Fruit fly (Drosophila melanogaster) whole organism, embryonic: Measurements from ENCODE around the gene CG7556.
A peak's percentile ranks its signal among the peaks of the same experiment; 100 is the strongest.

Experiments used
- B-H2 ChIP-seq: fragments of 200-800 bp; sonication (Bioruptor generic); optimal IDR thresholded peaks from 2 replicates; lab custom pipeline; 2018; ENCODE audit warnings: missing biosample characterization, mild to moderate bottlenecking, missing genetic modification characterization
- BEAF-32 ChIP-seq: fragments of 200-800 bp; sonication (Bioruptor generic); optimal IDR thresholded peaks from 3 replicates; lab custom pipeline; 2017; ENCODE audit warnings: missing biosample characterization, missing genetic modification characterization, mild to moderate bottlenecking, moderate library complexity, missing genetic modification reagents
- CG10209 ChIP-seq: fragments of 200-800 bp; sonication (Bioruptor generic); optimal IDR thresholded peaks from 3 replicates; lab custom pipeline; 2017; ENCODE audit warnings: missing biosample characterization, mild to moderate bottlenecking, missing genetic modification characterization, missing genetic modification reagents
- CG10979 ChIP-seq: fragments of 200-800 bp; sonication (Bioruptor generic); optimal IDR thresholded peaks from 2 replicates; lab custom pipeline; 2018; ENCODE audit warnings: missing biosample characterization, mild to moderate bottlenecking, missing genetic modification characterization, moderate library complexity
- CG11093 ChIP-seq: fragments of 200-800 bp; sonication (Bioruptor generic); IDR thresholded peaks from 3 replicates; pipeline ENCODE4 v1.3.6; 2022; ENCODE audit warnings: missing biosample characterization, missing genetic modification characterization
- CG11247 ChIP-seq: fragments of 200-800 bp; sonication (Bioruptor generic); IDR thresholded peaks from 2 replicates; pipeline ENCODE4 v1.3.6; 2022; ENCODE audit warnings: missing biosample characterization, missing genetic modification characterization
- CG11398 ChIP-seq: fragments of 200-800 bp; sonication (Bioruptor generic); optimal IDR thresholded peaks from 2 replicates; lab custom pipeline; 2016; ENCODE audit warnings: missing biosample characterization, missing genetic modification characterization
- CG14050 ChIP-seq: fragments of 200-800 bp; sonication (Bioruptor generic); IDR thresholded peaks from 3 replicates; pipeline ENCODE4 v1.3.6; 2022; ENCODE audit warnings: missing biosample characterization, missing genetic modification characterization
- CG14965 ChIP-seq: fragments of 200-800 bp; sonication (Bioruptor generic); optimal IDR thresholded peaks from 2 replicates; lab custom pipeline; 2016; ENCODE audit warnings: missing biosample characterization, missing genetic modification characterization, borderline replicate concordance
- CG15269 ChIP-seq: fragments of 200-800 bp; sonication (Bioruptor generic); optimal IDR thresholded peaks from 2 replicates; lab custom pipeline; 2018; ENCODE audit warnings: missing biosample characterization, mild to moderate bottlenecking, missing genetic modification characterization, moderate library complexity
- CG1647 ChIP-seq: fragments of 200-800 bp; sonication (Bioruptor generic); optimal IDR thresholded peaks from 3 replicates; lab custom pipeline; 2016; ENCODE audit warnings: missing biosample characterization, missing genetic modification characterization
- CG17612 ChIP-seq: fragments of 200-800 bp; sonication (Bioruptor generic); IDR thresholded peaks from 2 replicates; pipeline ENCODE4 v1.3.6; 2022; ENCODE audit warnings: missing biosample characterization, missing genetic modification characterization
- CG1792 ChIP-seq: fragments of 200-800 bp; sonication (Bioruptor generic); optimal IDR thresholded peaks from 2 replicates; lab custom pipeline; 2016; ENCODE audit warnings: missing biosample characterization, missing genetic modification characterization
- CG18599 ChIP-seq: fragments of 200-800 bp; sonication (Bioruptor generic); optimal IDR thresholded peaks from 3 replicates; lab custom pipeline; 2017; ENCODE audit warnings: missing biosample characterization, missing genetic modification characterization, mild to moderate bottlenecking, moderate library complexity, missing genetic modification reagents
- CG2120 ChIP-seq: fragments of 200-800 bp; sonication (Bioruptor generic); optimal IDR thresholded peaks from 3 replicates; lab custom pipeline; 2016; ENCODE audit warnings: missing biosample characterization, missing genetic modification characterization
- CG2129 ChIP-seq: fragments of 200-800 bp; sonication (Bioruptor generic); IDR thresholded peaks from 2 replicates; pipeline ENCODE4 v1.3.6; 2022; ENCODE audit warnings: missing biosample characterization, missing genetic modification characterization; ENCODE audit not compliant: partially characterized antibody
- CG2199 ChIP-seq: fragments of 200-800 bp; sonication (Bioruptor generic); IDR thresholded peaks from 3 replicates; pipeline ENCODE4 v1.3.6; 2022; ENCODE audit warnings: missing biosample characterization, missing genetic modification characterization
- CG32767 ChIP-seq: fragments of 200-800 bp; sonication (Bioruptor generic); IDR thresholded peaks from 2 replicates; pipeline ENCODE4 v1.3.6; 2022; ENCODE audit warnings: missing biosample characterization, missing genetic modification characterization
- CG3726 ChIP-seq: fragments of 200-800 bp; sonication (Bioruptor generic); IDR thresholded peaks from 3 replicates; pipeline ENCODE4, ENCODE4 v1.3.6; 2022; ENCODE audit warnings: missing biosample characterization, missing genetic modification characterization
- CG4360 ChIP-seq: fragments of 200-800 bp; sonication (Bioruptor generic); IDR thresholded peaks from 2 replicates; pipeline ENCODE4 v1.3.6; 2022; ENCODE audit warnings: missing biosample characterization, missing genetic modification characterization
- CG5245 ChIP-seq: fragments of 200-800 bp; sonication (Bioruptor generic); optimal IDR thresholded peaks from 3 replicates; lab custom pipeline; 2016; ENCODE audit warnings: missing biosample characterization, missing genetic modification characterization
- CG8388 ChIP-seq: fragments of 200-800 bp; sonication (Bioruptor generic); optimal IDR thresholded peaks from 2 replicates; lab custom pipeline; 2019; ENCODE audit warnings: missing biosample characterization, mild to moderate bottlenecking, missing genetic modification characterization, moderate library complexity
- D19A ChIP-seq: fragments of 200-800 bp; optimal IDR thresholded peaks from 3 replicates; lab custom pipeline; 2019; ENCODE audit warnings: missing biosample characterization, mild to moderate bottlenecking, missing genetic modification characterization, moderate library complexity
- Deaf1 ChIP-seq: fragments of 200-800 bp; optimal IDR thresholded peaks from 3 replicates; lab custom pipeline; 2019; ENCODE audit warnings: missing biosample characterization, mild to moderate bottlenecking, missing genetic modification characterization, moderate library complexity
- Hand ChIP-seq: fragments of 200-800 bp; sonication (Bioruptor generic); optimal IDR thresholded peaks from 2 replicates; lab custom pipeline; 2017; ENCODE audit warnings: mild to moderate bottlenecking, missing biosample characterization, missing genetic modification reagents, missing genetic modification characterization
- Hey ChIP-seq: fragments of 200-800 bp; sonication (Bioruptor generic); optimal IDR thresholded peaks from 3 replicates; lab custom pipeline; 2018; ENCODE audit warnings: missing biosample characterization, mild to moderate bottlenecking, missing genetic modification characterization
- Hmr ChIP-seq: fragments of 200-800 bp; sonication (Bioruptor generic); optimal IDR thresholded peaks from 3 replicates; lab custom pipeline; 2017; ENCODE audit warnings: mild to moderate bottlenecking, missing biosample characterization, missing genetic modification reagents, missing genetic modification characterization
- Mrtf ChIP-seq: fragments of 200-800 bp; sonication (Bioruptor generic); IDR thresholded peaks from 3 replicates; pipeline ENCODE4 v1.3.6; 2022; ENCODE audit warnings: missing biosample characterization, missing genetic modification characterization
- Myb ChIP-seq: fragments of 200-800 bp; sonication (Bioruptor generic); optimal IDR thresholded peaks from 2 replicates; lab custom pipeline; 2016; ENCODE audit warnings: missing biosample characterization, missing genetic modification characterization
- NFAT ChIP-seq: fragments of 200-800 bp; sonication (Bioruptor generic); IDR thresholded peaks from 2 replicates; pipeline ENCODE4 v1.3.6; 2022; ENCODE audit warnings: missing biosample characterization, missing genetic modification characterization
- Oli ChIP-seq: fragments of 200-800 bp; sonication (Bioruptor generic); optimal IDR thresholded peaks from 2 replicates; lab custom pipeline; 2018; ENCODE audit warnings: missing biosample characterization, mild to moderate bottlenecking, missing genetic modification characterization, moderate library complexity
- Sin3A ChIP-seq: fragments of >200 bp; optimal IDR thresholded peaks from 2 replicates; lab custom pipeline; 2018
- Vsx1 ChIP-seq: fragments of 200-800 bp; sonication (Bioruptor generic); optimal IDR thresholded peaks from 2 replicates; lab custom pipeline; 2017; ENCODE audit warnings: missing biosample characterization, mild to moderate bottlenecking, missing genetic modification characterization, missing genetic modification reagents
- ab ChIP-seq: fragments of 200-800 bp; sonication (Bioruptor generic); optimal IDR thresholded peaks from 2 replicates; lab custom pipeline; 2016; ENCODE audit warnings: missing biosample characterization, missing genetic modification characterization
- abd-A ChIP-seq: fragments of 200-800 bp; sonication (Bioruptor generic); optimal IDR thresholded peaks from 3 replicates; lab custom pipeline; 2019; ENCODE audit warnings: missing biosample characterization, mild to moderate bottlenecking, missing genetic modification characterization, moderate library complexity
- btn ChIP-seq: fragments of 200-800 bp; sonication (Bioruptor generic); optimal IDR thresholded peaks from 2 replicates; lab custom pipeline; 2016; ENCODE audit warnings: missing biosample characterization, missing genetic modification characterization
- caup ChIP-seq: fragments of 200-800 bp; sonication (Bioruptor generic); optimal IDR thresholded peaks from 3 replicates; lab custom pipeline; 2017; ENCODE audit warnings: missing biosample characterization, mild to moderate bottlenecking, missing genetic modification characterization, moderate library complexity; ENCODE audit not compliant: severe bottlenecking
- dati ChIP-seq: fragments of 200-800 bp; sonication (Bioruptor generic); IDR thresholded peaks from 2 replicates; pipeline ENCODE4 v1.3.6; 2022; ENCODE audit warnings: missing biosample characterization, missing genetic modification characterization
- gem ChIP-seq: fragments of 200-800 bp; sonication (Bioruptor generic); optimal IDR thresholded peaks from 2 replicates; lab custom pipeline; 2019; ENCODE audit warnings: missing biosample characterization, mild to moderate bottlenecking, missing genetic modification characterization, moderate library complexity
- hbn ChIP-seq: fragments of 200-800 bp; sonication (Bioruptor generic); IDR thresholded peaks from 2 replicates; pipeline ENCODE4 v1.3.6; 2022; ENCODE audit warnings: missing biosample characterization, missing genetic modification characterization; ENCODE audit not compliant: partially characterized antibody
- her ChIP-seq: fragments of 200-800 bp; sonication (Bioruptor generic); optimal IDR thresholded peaks from 2 replicates; lab custom pipeline; 2016; ENCODE audit warnings: missing biosample characterization, missing genetic modification characterization
- lola ChIP-seq, 3 experiments: fragments of >200 bp in 2 of 3; fragments of 200-800 bp in 1 of 3; sonication (Bioruptor generic) in 1 of 3; optimal IDR thresholded peaks; 2 replicates each; lab custom pipeline; 2017 to 2019; ENCODE audit warnings: missing biosample characterization in 3 of 3, missing genetic modification characterization in 3 of 3, mild to moderate bottlenecking in 1 of 3, moderate library complexity in 1 of 3
- nerfin-1 ChIP-seq: fragments of 200-800 bp; sonication (Bioruptor generic); optimal IDR thresholded peaks from 3 replicates; lab custom pipeline; 2019; ENCODE audit warnings: missing biosample characterization, mild to moderate bottlenecking, missing genetic modification characterization, moderate library complexity
- prd ChIP-seq, 3 experiments: fragments of >200 bp in 2 of 3; fragments of 200-800 bp in 1 of 3; sonication (Bioruptor generic) in 1 of 3; optimal IDR thresholded peaks in 2 of 3; IDR thresholded peaks in 1 of 3; 2 replicates in 2 of 3; 3 replicates in 1 of 3; pipeline versions ENCODE4 v1.3.6 to Lab custom; 2017 to 2022; ENCODE audit warnings: missing biosample characterization in 1 of 3, missing genetic modification characterization in 1 of 3
- sob ChIP-seq: fragments of 200-800 bp; sonication (Bioruptor generic); IDR thresholded peaks from 2 replicates; pipeline ENCODE4 v1.3.6; 2022; ENCODE audit warnings: missing biosample characterization, missing genetic modification characterization
- tll ChIP-seq, 2 experiments: fragments of 200-800 bp in 1 of 2; fragments of >200 bp in 1 of 2; sonication (Bioruptor generic) in 1 of 2; optimal IDR thresholded peaks; 2 replicates each; lab custom pipeline; 2017 to 2019; ENCODE audit warnings: missing biosample characterization in 2 of 2, missing genetic modification characterization in 2 of 2, mild to moderate bottlenecking in 1 of 2, moderate library complexity in 1 of 2
- twi ChIP-seq: fragments of 200-800 bp; optimal IDR thresholded peaks from 2 replicates; lab custom pipeline; 2019; ENCODE audit warnings: missing biosample characterization, mild to moderate bottlenecking, missing genetic modification characterization, moderate library complexity
- vnd ChIP-seq: fragments of 200-800 bp; sonication (Bioruptor generic); IDR thresholded peaks from 3 replicates; pipeline ENCODE4 v1.3.6; 2022; ENCODE audit warnings: missing biosample characterization, missing genetic modification characterization; ENCODE audit not compliant: partially characterized antibody

CG7556 gene

dm6 chrX:19166152-19166935, 13.3 kb downstream of the CG7556 start (continued):
- no peak for TF ChIP-seq Hey
- TF ChIP-seq lola (GFP tag; optimal IDR thresholded peaks at IDR 0.05; lab: Kevin White, UChicago), result peak in 1 of 3 experiments; percentile 29
- no peak for TF ChIP-seq BEAF-32
- TF ChIP-seq abd-A, result no peak
- TF ChIP-seq CG2129 (GFP tag; lab: Robert Waterston, UW), result no peak
- no peak for TF ChIP-seq B-H2 (GFP tag; lab: Kevin White, UChicago)
- TF ChIP-seq Vsx1, result no peak
- peak; percentile 40; the same call in 1 of the 2 replicates for TF ChIP-seq sob (GFP tag; lab: Robert Waterston, UW)
- TF ChIP-seq ab (GFP tag; lab: Kevin White, UChicago), result no peak
- peak; percentile 68 for TF ChIP-seq CG15269 (tag; lab: Kevin White, UChicago)
- no peak for TF ChIP-seq NFAT (GFP tag; lab: Robert Waterston, UW)
- no peak for TF ChIP-seq CG11093 (GFP tag; lab: Robert Waterston, UW)
- TF ChIP-seq dati (GFP tag; lab: Robert Waterston, UW), result no peak
- peak; percentile 54 for TF ChIP-seq gem
- no peak for TF ChIP-seq CG1647
- no peak for TF ChIP-seq CG3726 (GFP tag; lab: Robert Waterston, UW)
- no peak for TF ChIP-seq hbn (GFP tag; lab: Robert Waterston, UW)
- TF ChIP-seq vnd, result no peak
- TF ChIP-seq her (GFP tag; lab: Kevin White, UChicago), result no peak
- TF ChIP-seq CG17612 (GFP tag; lab: Robert Waterston, UW), result no peak
- no peak for TF ChIP-seq Hand
- TF ChIP-seq CG32767 (GFP tag; lab: Robert Waterston, UW), result no peak
- peak; percentile 65 for TF ChIP-seq Oli (tag; lab: Kevin White, UChicago)
- TF ChIP-seq CG2199 (GFP tag; lab: Robert Waterston, UW), result no peak
- no peak for TF ChIP-seq Sin3A
- no peak for TF ChIP-seq Myb (GFP tag; lab: Kevin White, UChicago)
- no peak for TF ChIP-seq btn (GFP tag; lab: Kevin White, UChicago)
- TF ChIP-seq nerfin-1 (tag; lab: Kevin White, UChicago), result no peak
- TF ChIP-seq CG1792 (GFP tag; lab: Kevin White, UChicago), result no peak
- TF ChIP-seq caup (GFP tag; lab: Kevin White, UChicago), result no peak
- peak; percentile 45 for TF ChIP-seq CG18599 (GFP tag; lab: Kevin White, UChicago)
- TF ChIP-seq Deaf1 (tag; lab: Kevin White, UChicago), result no peak
- TF ChIP-seq tll (GFP tag; optimal IDR thresholded peaks at IDR 0.05; lab: Kevin White, UChicago), result no peak
- TF ChIP-seq CG10209 (GFP tag; lab: Kevin White, UChicago), result peak; percentile 58
- peak; percentile 4 for TF ChIP-seq CG10979
- TF ChIP-seq CG5245, result no peak
- peak; percentile 22 for TF ChIP-seq D19A (tag; lab: Kevin White, UChicago)
- TF ChIP-seq CG2120 (GFP tag; lab: Kevin White, UChicago), result peak; percentile 56
- no peak for TF ChIP-seq CG14965 (GFP tag; lab: Kevin White, UChicago)
- TF ChIP-seq Mrtf, result 0 out of 3 replicates have a peak, but pooled peaks have one; percentile 3
- no peak for TF ChIP-seq CG4360
- TF ChIP-seq CG14050, result no peak
- TF ChIP-seq prd (optimal IDR thresholded peaks at IDR 0.05; lab: Kevin White, UChicago), result no peak
- TF ChIP-seq prd (GFP tag; IDR thresholded peaks at IDR 0.05; lab: Robert Waterston, UW), result no peak; the same call in 2 of the 3 replicates
- TF ChIP-seq CG11398 (GFP tag; lab: Kevin White, UChicago), result no peak
- TF ChIP-seq CG8388 (GFP tag; lab: Kevin White, UChicago), result no peak
- TF ChIP-seq Hmr (GFP tag; lab: Kevin White, UChicago), result peak; percentile 51
- TF ChIP-seq CG11247 (GFP tag; lab: Robert Waterston, UW), result no peak
- no peak for TF ChIP-seq twi (tag; lab: Kevin White, UChicago)
